Worm (Caenorhabditis elegans): ENCODE results near the gene R05D3.3.
A peak's percentile ranks its signal among the peaks of the same experiment; 100 is the strongest.

The R05D3.3 gene

DNA sequence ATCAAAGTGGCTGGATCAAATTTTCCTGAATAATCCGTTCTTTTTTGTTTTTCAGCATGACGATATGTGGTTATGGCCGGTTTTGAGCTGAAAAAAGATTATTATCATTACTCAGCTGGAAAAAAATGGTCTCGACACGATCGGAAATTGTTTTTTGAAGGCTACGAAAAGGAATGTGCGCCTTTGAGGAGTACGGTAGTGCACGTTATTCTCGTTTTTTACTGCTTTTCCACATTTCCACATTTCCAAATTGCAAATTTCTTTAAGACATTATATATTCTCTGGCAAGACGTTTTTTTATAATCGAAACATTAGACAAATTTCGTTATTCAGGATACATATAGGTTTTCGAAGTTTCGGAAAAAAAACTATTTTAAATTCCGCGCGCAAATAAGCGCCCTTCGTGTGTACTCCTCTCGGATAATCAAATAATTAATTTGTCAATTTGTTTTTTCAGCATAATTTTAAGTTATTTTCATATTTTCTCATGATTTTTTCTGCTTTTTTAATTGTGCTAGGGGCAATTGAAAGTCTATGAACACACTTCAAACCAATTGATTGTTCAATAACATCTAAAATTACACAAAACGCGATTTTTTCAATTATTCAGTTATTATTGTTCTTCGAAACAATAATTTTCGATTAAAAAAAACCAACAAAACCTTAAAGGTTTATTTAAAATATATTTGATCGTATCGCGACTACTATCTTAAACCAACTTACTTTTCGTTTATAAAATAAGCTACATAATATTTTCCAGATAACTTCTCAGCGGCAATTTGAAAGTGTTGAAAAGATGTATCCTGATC lies at the start of gene R05D3.3:
Gene R05D3.3, plus strand, starts transcription at position 759 of the 809 bp plus-strand sequence.
- TF ChIP-seq tab-1 (GFP tag; IDR thresholded peaks at IDR 0.05), result no peak
- no peak for TF ChIP-seq med-1 (GFP tag; optimal IDR thresholded peaks at IDR 0.05; ENCODE audit: insufficient read depth)
- no peak for TF ChIP-seq ztf-23 (GFP tag; IDR thresholded peaks at IDR 0.05)
- TF ChIP-seq klf-2 (GFP tag; conservative IDR thresholded peaks at IDR 0.05), result no peak
- TF ChIP-seq flt-1 (GFP tag; IDR thresholded peaks at IDR 0.05), result no peak
- no peak for TF ChIP-seq ref-1 (GFP tag; conservative IDR thresholded peaks at IDR 0.05)
- no peak for TF ChIP-seq cog-1 (tag; optimal IDR thresholded peaks at IDR 0.05)
- no peak for TF ChIP-seq T22C8.4 (GFP tag; IDR thresholded peaks at IDR 0.05)
- no peak for TF ChIP-seq ztf-29 (GFP tag; IDR thresholded peaks at IDR 0.05)

DNA sequence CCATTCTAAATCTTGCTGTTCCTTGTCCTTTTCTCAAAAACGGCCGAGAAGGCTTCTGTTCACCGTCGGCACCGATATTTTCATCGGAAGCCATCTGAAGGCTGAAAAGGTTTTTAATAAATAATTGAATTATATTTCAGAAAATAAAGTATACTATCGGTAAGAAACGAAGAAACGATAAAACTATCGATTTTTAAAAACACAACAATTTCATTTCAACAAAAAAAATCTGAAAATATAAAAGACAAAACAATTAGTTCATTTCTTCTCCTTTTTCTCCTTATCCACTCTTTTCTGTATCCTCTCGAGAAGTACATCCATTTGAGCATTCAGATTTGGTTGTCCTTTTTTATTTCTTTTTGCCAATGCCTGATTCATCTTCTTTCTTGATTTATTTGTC lies 45.3 kb upstream of the R05D3.3 start, which contains the start of gene sas-4:
Gene sas-4, minus strand, starts transcription at position 101 of the 400 bp plus-strand sequence.
- TF ChIP-seq T22C8.4 (GFP tag; IDR thresholded peaks at IDR 0.05), result no peak
- no peak for TF ChIP-seq ztf-29 (GFP tag; IDR thresholded peaks at IDR 0.05)
- TF ChIP-seq cog-1 (tag; optimal IDR thresholded peaks at IDR 0.05), result no peak
- no peak for TF ChIP-seq ztf-23 (GFP tag; IDR thresholded peaks at IDR 0.05)
- no peak for TF ChIP-seq tab-1 (GFP tag; IDR thresholded peaks at IDR 0.05)
- TF ChIP-seq klf-2 (GFP tag; conservative IDR thresholded peaks at IDR 0.05), result no peak
- no peak for TF ChIP-seq med-1 (GFP tag; optimal IDR thresholded peaks at IDR 0.05; ENCODE audit: insufficient read depth)
- no peak for TF ChIP-seq ref-1 (GFP tag; conservative IDR thresholded peaks at IDR 0.05)
- no peak for TF ChIP-seq flt-1 (GFP tag; IDR thresholded peaks at IDR 0.05)

DNA sequence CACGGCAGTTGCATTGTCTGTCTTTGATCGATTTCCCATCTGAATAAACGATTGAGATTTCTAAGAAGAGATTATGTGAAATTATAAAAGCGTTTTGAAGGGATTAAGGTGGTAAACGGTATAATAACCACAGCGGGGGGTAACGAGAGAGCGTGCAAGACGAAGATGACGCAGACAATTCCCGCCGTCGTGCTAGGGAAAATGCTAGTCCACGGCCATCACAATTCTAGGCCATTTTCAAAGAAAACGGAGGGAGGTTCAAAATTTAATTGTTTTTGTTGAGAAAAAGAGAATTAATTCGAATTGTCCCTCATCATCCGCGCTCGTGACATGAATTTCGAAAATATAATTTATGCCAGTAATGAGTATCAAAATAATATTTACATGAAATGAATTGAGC lies 44.7 kb upstream of the R05D3.3 start, which contains the start of gene F10E9.11:
Gene F10E9.11, minus strand, starts transcription at position 161 of the 400 bp plus-strand sequence.
- TF ChIP-seq ztf-23 (GFP tag; IDR thresholded peaks at IDR 0.05) (peak; percentile 79; the same call in 1 of the 2 replicates), klf-2 (GFP tag; conservative IDR thresholded peaks at IDR 0.05) (peak; percentile 62; the same call in 1 of the 2 replicates), med-1 (GFP tag; optimal IDR thresholded peaks at IDR 0.05; ENCODE audit: insufficient read depth) (no peak), flt-1 (GFP tag; IDR thresholded peaks at IDR 0.05) (peak; percentile 81), T22C8.4 (GFP tag; IDR thresholded peaks at IDR 0.05) (no peak), ztf-29 (GFP tag; IDR thresholded peaks at IDR 0.05) (no peak), cog-1 (tag; optimal IDR thresholded peaks at IDR 0.05) (peak; percentile 63), tab-1 (GFP tag; IDR thresholded peaks at IDR 0.05) (no peak), ref-1 (GFP tag; conservative IDR thresholded peaks at IDR 0.05) (no peak)

DNA sequence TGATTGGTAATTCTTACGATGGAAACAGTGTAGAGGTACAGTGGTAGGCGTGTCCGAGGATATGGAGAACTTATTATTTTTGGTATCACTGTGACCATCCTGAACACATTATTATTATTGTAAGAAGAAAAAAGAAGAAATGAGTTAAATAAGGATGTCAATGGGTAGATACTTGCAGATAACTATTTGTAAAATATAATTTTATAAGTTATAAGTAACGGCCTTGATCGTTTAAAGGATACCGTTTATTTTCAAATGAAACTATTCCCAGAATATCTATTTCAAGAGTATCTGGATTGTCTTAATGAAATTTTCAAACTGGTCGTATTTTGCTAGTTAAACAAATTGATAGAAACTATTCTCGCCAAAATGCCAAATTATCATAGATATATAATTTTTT lies 43.6 kb upstream of the R05D3.3 start, which contains the start of gene F10E9.10:
Gene F10E9.10, minus strand, starts transcription at position 101 of the 400 bp plus-strand sequence.
- no peak for TF ChIP-seq cog-1 (tag; optimal IDR thresholded peaks at IDR 0.05)
- TF ChIP-seq T22C8.4 (GFP tag; IDR thresholded peaks at IDR 0.05), result no peak
- TF ChIP-seq ztf-29 (GFP tag; IDR thresholded peaks at IDR 0.05), result no peak
- no peak for TF ChIP-seq ref-1 (GFP tag; conservative IDR thresholded peaks at IDR 0.05)
- TF ChIP-seq ztf-23 (GFP tag; IDR thresholded peaks at IDR 0.05), result no peak
- no peak for TF ChIP-seq med-1 (GFP tag; optimal IDR thresholded peaks at IDR 0.05; ENCODE audit: insufficient read depth)
- no peak for TF ChIP-seq klf-2 (GFP tag; conservative IDR thresholded peaks at IDR 0.05)

DNA sequence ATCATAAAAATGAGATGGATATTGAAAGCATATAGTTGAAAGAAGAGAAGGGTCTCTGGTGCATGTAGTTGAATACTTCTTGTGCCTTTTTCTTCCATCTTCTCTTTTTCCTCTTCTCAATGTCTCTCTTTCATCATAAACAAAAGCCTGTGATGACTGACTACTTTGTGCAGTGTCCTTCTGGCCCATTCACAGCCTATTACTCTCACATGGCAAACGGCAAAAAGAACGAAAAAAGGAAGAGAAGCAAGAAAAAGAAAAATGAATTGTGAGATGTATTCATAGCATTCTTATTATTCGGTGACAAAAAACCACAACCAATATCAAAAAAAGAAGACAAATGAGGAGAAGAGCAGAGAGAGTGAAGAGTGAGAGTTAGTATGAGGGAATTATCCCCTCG lies 42.6 kb upstream of the R05D3.3 start:
- TF ChIP-seq ztf-29 (GFP tag; IDR thresholded peaks at IDR 0.05) (no peak), tab-1 (GFP tag; IDR thresholded peaks at IDR 0.05) (no peak), flt-1 (GFP tag; IDR thresholded peaks at IDR 0.05) (no peak), T22C8.4 (GFP tag; IDR thresholded peaks at IDR 0.05) (no peak)

DNA sequence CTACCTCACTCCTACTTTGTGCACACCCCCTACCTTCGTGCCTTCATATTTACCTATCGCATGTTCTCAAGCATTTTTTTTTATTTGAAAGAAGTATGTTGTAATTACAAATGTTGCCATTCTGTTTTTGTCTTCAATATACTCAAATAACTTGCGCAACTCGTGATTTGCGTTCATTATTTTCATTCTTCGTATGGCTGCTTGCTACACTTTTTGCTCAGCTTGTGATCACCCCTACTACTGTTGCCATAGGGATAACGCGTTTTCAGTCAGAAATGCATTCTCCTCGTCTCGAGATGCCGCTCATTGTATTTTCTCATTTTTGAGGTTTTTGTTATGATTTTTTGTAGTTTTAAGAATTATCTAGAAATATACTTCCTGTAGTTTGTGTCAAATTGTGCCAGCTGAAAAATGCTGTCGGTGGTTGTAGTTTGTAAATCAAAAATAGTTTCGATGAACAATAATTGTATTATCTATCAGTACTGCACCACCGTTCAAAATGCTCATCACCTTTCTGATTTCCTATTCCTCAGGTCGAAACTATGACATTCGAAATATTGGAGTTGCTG lies 41.1 kb upstream of the R05D3.3 start, which contains the start of gene F10E9.1:
Gene F10E9.1, plus strand, starts transcription at position 519 of the 569 bp plus-strand sequence.
- TF ChIP-seq klf-2 (GFP tag; conservative IDR thresholded peaks at IDR 0.05), result no peak

DNA sequence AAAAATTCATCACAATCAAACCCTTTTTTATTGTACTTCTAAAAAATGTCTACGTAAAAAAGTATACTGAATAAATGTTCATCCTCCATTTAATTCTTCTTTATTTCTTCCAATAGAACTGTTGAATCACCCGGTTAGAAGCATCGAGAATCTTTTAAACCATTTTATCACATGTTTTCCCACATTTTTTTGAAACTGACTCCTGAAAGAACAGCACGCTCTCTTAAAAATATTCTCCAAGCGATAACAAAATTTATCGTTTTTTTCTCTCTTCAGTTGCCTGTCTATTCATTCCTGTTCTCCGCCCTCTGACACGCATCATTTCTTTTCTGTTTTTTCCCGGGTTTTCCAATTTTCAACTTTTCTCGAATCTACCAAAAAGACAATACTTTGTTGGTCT lies 39.4 kb upstream of the R05D3.3 start, which contains the start of gene F10E9.12:
Gene F10E9.12, plus strand, starts transcription at position 131 of the 400 bp plus-strand sequence.
- TF ChIP-seq flt-1 (GFP tag; IDR thresholded peaks at IDR 0.05), result no peak
- TF ChIP-seq T22C8.4 (GFP tag; IDR thresholded peaks at IDR 0.05), result no peak
- TF ChIP-seq ztf-29 (GFP tag; IDR thresholded peaks at IDR 0.05), result no peak
- TF ChIP-seq klf-2 (GFP tag; conservative IDR thresholded peaks at IDR 0.05), result no peak
- TF ChIP-seq tab-1 (GFP tag; IDR thresholded peaks at IDR 0.05), result no peak
- TF ChIP-seq med-1 (GFP tag; optimal IDR thresholded peaks at IDR 0.05; ENCODE audit: insufficient read depth), result no peak
- TF ChIP-seq ztf-23 (GFP tag; IDR thresholded peaks at IDR 0.05), result no peak
- TF ChIP-seq cog-1 (tag; optimal IDR thresholded peaks at IDR 0.05), result no peak
- TF ChIP-seq ref-1 (GFP tag; conservative IDR thresholded peaks at IDR 0.05), result no peak

DNA sequence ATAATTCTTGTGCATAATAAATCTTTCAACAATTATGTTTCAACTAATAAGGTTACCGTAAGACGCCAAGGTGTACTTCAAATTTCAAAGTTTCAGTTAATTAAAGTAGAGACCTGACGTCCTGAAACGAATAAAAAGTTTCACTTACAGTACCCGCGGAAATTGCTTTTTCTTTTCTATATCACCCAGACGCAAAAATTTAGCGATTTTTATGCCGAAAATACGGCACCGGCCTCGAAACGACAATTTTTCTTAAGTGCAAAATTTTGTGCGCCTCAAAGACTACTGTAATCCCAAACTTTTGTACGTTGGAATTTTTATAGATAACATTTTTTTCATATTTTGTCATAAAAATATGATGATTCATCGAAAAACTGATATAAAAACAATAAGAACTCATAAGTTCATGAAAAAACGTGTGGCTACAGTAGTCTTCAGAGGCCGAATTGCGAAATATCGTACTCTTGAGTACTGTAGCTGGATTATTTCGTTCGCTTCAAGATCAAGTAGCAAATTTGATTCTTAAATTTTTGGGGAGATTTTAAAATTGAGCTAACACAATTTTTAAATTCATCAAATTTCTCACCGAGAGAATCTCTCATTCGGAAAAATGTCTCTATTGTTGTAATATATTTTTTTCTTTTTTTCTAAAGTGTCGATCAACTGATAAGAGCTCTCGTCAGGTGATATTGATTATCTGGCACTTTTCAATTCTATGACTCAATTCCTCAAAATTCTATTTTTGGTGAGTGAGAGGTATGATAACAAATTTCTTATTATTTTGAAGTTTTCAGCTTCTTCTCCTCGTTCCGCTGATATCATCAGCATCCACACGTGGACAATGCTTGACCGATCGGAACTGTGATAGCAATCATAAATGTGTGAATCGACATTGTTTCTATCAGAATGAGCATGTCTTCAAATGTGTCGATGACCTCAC lies 38.0 kb upstream of the R05D3.3 start, which contains the start of gene ZC262.13:
Gene ZC262.13, plus strand, starts transcription at position 641 of the 940 bp plus-strand sequence.
- no peak for TF ChIP-seq ztf-29 (GFP tag; IDR thresholded peaks at IDR 0.05)
- no peak for TF ChIP-seq ref-1 (GFP tag; conservative IDR thresholded peaks at IDR 0.05)

DNA sequence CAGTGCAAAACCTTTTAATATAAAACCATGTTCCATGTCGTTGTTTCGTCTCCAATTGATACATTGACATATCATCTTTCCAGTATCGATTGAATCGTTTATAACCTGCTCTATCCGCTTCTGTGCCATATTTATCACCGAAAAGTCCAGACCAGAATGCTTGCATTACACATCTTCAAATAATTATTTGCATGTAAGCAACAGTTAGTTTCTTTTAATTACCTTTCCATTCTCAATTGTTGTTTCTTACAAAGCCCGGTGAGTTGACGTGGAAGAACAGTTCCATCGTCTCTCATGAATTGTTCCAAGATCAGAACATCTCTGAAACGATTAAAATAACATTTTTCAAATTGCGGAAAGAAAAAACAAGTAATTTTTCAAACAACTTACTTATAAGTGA lies 32.6 kb upstream of the R05D3.3 start, which contains the start of gene iglr-2:
Gene iglr-2, minus strand, starts transcription at position 101 of the 400 bp plus-strand sequence.
- TF ChIP-seq tab-1 (GFP tag; IDR thresholded peaks at IDR 0.05) (no peak), ztf-23 (GFP tag; IDR thresholded peaks at IDR 0.05) (no peak), med-1 (GFP tag; optimal IDR thresholded peaks at IDR 0.05; ENCODE audit: insufficient read depth) (no peak), ztf-29 (GFP tag; IDR thresholded peaks at IDR 0.05) (no peak), T22C8.4 (GFP tag; IDR thresholded peaks at IDR 0.05) (no peak), klf-2 (GFP tag; conservative IDR thresholded peaks at IDR 0.05) (no peak)
